Worm (Caenorhabditis elegans) whole organism, young adult: ENCODE measurements around the gene F31E3.12.

Experiments
- F55B11.4 ChIP-seq: sonication (generic microtip); optimal IDR thresholded peaks from 2 replicates; lab custom pipeline; 2016; ENCODE audit warnings: missing compliant biosample characterization, missing genetic modification characterization, borderline replicate concordance; ENCODE audit not compliant: insufficient read depth
- ama-1 ChIP-seq, 3 experiments: fragments of 150-350 bp in 1 of 3; sonication (generic microtip) in 2 of 3; optimal IDR thresholded peaks; 2 replicates each; lab custom pipeline; 2014 to 2018; ENCODE audit warnings: missing biosample characterization in 2 of 3, missing genetic modification characterization in 2 of 3, missing genetic modification reagents in 2 of 3
- attf-6 ChIP-seq: fragments of 200-800 bp; sonication (Bioruptor generic); IDR thresholded peaks from 2 replicates; pipeline ENCODE4 v1.3.6; 2022; ENCODE audit warnings: missing genetic modification reagents, missing genetic modification characterization, missing compliant biosample characterization
- ceh-100 ChIP-seq: fragments of 200-800 bp; sonication (Bioruptor generic); IDR thresholded peaks from 2 replicates; pipeline ENCODE4 v1.3.6; 2022; ENCODE audit warnings: missing genetic modification reagents, missing genetic modification characterization, missing compliant biosample characterization
- ceh-79 ChIP-seq: sonication (generic microtip); optimal IDR thresholded peaks from 2 replicates; lab custom pipeline; 2017; ENCODE audit warnings: mild to moderate bottlenecking, missing genetic modification characterization, missing compliant biosample characterization
- dpl-1 ChIP-seq: fragments of 150-350 bp; optimal IDR thresholded peaks from 2 replicates; lab custom pipeline; 2014; ENCODE audit warnings: missing biosample characterization, missing genetic modification reagents, missing genetic modification characterization
- madf-8 ChIP-seq: fragments of 200-800 bp; sonication (Bioruptor generic); conservative IDR thresholded peaks from 2 replicates; pipeline ENCODE4 v1.3.6; 2022; ENCODE audit warnings: missing genetic modification reagents, missing genetic modification characterization, missing compliant biosample characterization
- nfyb-1 ChIP-seq: fragments of 200-800 bp; sonication (Bioruptor generic); IDR thresholded peaks from 2 replicates; pipeline ENCODE4 v1.3.6; 2022; ENCODE audit warnings: missing genetic modification reagents, missing genetic modification characterization, missing compliant biosample characterization
- nhr-80 ChIP-seq: sonication (generic microtip); optimal IDR thresholded peaks from 2 replicates; lab custom pipeline; 2016; ENCODE audit warnings: missing genetic modification characterization, missing compliant biosample characterization
- unc-62 ChIP-seq: fragments of 150-350 bp; optimal IDR thresholded peaks from 2 replicates; lab custom pipeline; 2014; ENCODE audit warnings: missing biosample characterization, missing genetic modification reagents, missing genetic modification characterization

DNA sequence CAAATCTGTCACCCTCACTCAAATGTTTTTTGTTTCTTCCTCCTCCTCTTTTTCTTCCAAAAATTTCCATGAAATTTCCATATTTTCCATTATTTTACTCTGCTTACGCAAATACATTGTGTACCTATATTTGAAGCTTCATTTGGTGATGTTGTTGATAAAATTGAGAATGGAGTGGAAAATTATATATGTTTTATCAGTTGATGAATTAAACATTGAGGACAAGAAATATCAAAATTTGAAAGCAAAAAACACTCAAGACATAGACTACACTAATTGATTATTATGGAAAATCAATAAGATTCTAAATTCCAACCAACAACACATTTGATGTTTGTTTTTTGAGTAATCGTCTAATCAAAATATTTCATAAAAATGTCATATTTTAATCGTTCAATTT lies 20.0 kb downstream of the F31E3.12 start:
- TF ChIP-seq ama-1 (optimal IDR thresholded peaks at IDR 0.05; lab: Kevin White, UChicago): no peak
- no peak for TF ChIP-seq ama-1 (GFP tag; optimal IDR thresholded peaks at IDR 0.05; lab: Kevin White, UChicago)
- no peak for TF ChIP-seq ceh-100 (GFP tag; lab: Robert Waterston, UW)
- no peak for TF ChIP-seq unc-62 (GFP tag; lab: Kevin White, UChicago)
- TF ChIP-seq attf-6 (GFP tag; lab: Robert Waterston, UW): no peak
- no peak for TF ChIP-seq ceh-79
- no peak for TF ChIP-seq nfyb-1 (GFP tag; lab: Robert Waterston, UW)
- peak; percentile 36 for TF ChIP-seq nhr-80 (tag; lab: Kevin White, UChicago)
- no peak for TF ChIP-seq F55B11.4
- TF ChIP-seq madf-8 (GFP tag; lab: Robert Waterston, UW): no peak
- no peak for TF ChIP-seq dpl-1
